Worm (Caenorhabditis elegans): ENCODE measurements around the gene T07A9.12.

- TF ChIP-seq M03D4.4 (tag; optimal IDR thresholded peaks at IDR 0.05), result no peak
- TF ChIP-seq lin-13 (tag; optimal IDR thresholded peaks at IDR 0.05), result no peak
- no peak for TF ChIP-seq elt-1 (tag; optimal IDR thresholded peaks at IDR 0.05; ENCODE audit: borderline replicate concordance, insufficient read depth)
- no peak for TF ChIP-seq nhr-28 (tag; optimal IDR thresholded peaks at IDR 0.05)
- TF ChIP-seq nhr-76 (tag; optimal IDR thresholded peaks at IDR 0.05), result no peak
- TF ChIP-seq pha-4 (tag; optimal IDR thresholded peaks at IDR 0.05), result no peak
- TF ChIP-seq ztf-11 (tag; optimal IDR thresholded peaks at IDR 0.05), result no peak
- TF ChIP-seq elt-3 (tag; optimal IDR thresholded peaks at IDR 0.05), result no peak
- TF ChIP-seq unc-62 (GFP tag; optimal IDR thresholded peaks at IDR 0.05), result no peak
These were observed 31.8 kb upstream of the T07A9.12 start for ce11 chrIV:378838-379237.
